Fruit fly (Drosophila melanogaster): Measurements from ENCODE around the gene cass.
A peak's percentile ranks its signal among the peaks of the same experiment; 100 is the strongest.

Gene cass

dm6 chr2L:17470630-17471029, 7.1 kb downstream of the cass start:
- TF ChIP-seq CG8478 (optimal IDR thresholded peaks at IDR 0.05) (no peak), CTCF (optimal IDR thresholded peaks at IDR 0.05) (no peak)

- TF ChIP-seq CG8478 (optimal IDR thresholded peaks at IDR 0.05) = no peak
- no peak for TF ChIP-seq CTCF (optimal IDR thresholded peaks at IDR 0.05)
These were observed 10.7 kb downstream of the cass start for dm6 chr2L:17466950-17467349.

- TF ChIP-seq CTCF (optimal IDR thresholded peaks at IDR 0.05) = peak; percentile 48 to 54
- TF ChIP-seq CG8478 (optimal IDR thresholded peaks at IDR 0.05) = no peak
These were observed 11.6 kb downstream of the cass start for dm6 chr2L:17465915-17466677.

- no peak for TF ChIP-seq CG8478 (optimal IDR thresholded peaks at IDR 0.05)
- TF ChIP-seq CTCF (optimal IDR thresholded peaks at IDR 0.05) = no peak
These were observed 19.7 kb downstream of the cass start, which contains the start of gene CG18563 for dm6 chr2L:17457944-17458343. CG18563 (minus strand) TSS chr2L:17458044.

DNA sequence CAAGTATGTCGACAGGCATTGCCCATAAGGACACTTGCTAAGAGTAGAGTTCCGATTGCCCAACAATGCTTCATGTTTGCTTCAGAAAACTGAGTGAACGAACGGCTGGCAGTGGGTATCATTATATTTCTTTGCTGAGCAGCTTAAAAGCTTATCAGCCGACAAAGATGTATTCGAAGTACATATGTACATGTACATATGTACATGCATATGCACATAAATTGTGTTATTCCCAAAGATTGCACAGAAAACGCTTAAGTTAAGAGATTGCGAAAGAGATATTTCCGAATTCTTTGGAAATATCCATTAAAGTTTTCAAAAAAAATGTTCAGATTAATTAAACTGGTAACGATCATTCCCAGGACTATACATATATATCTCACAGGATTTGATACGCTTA, 21.9 kb downstream of the cass start, which contains the start of gene SPH93:
Gene SPH93 (minus strand): TSS at position 101 of the 400 bp plus-strand sequence.
- TF ChIP-seq CTCF (optimal IDR thresholded peaks at IDR 0.05) = no peak
- no peak for TF ChIP-seq CG8478 (optimal IDR thresholded peaks at IDR 0.05)

DNA sequence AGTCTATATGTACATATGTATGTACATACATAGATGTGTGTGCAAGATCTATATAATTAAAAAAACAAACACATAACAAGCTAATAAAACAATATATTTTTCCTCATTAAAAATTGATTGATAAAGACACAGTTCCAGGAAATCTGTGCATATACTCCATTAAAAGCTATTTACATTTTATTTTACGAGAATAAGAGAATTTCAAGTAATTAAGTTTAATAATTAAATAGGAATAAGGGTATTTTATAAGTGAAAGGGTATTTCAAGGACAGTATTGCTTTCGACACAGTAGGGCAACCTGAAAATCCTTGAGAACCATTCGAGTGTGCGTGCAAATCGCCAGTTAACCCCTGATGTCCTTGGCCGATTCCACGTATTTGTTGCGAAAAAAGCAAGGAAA, 25.1 kb downstream of the cass start, which contains the start of gene CG5050:
Gene CG5050 (plus strand): TSS at position 301 of the 400 bp plus-strand sequence.
- TF ChIP-seq CTCF (optimal IDR thresholded peaks at IDR 0.05) = no peak
- TF ChIP-seq CG8478 (optimal IDR thresholded peaks at IDR 0.05) = no peak

DNA sequence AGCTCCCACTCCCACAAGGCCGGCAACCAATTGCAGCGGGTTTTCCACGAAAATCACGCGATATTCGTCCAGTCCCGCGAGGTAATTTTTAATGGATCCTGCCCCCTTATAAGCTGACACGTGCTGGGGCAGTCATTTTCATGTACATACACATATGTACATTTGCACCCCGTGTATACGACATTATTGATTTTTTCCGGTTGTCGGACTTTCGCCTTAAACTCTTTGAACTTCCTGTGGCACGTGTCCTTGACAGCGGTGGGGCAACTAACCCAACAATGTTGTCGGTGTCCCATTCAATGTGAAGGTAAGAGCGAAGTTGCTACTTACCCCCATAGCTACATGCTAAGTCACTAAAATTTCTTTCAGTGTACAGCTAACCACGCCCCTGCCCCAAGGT, 25.6 kb downstream of the cass start:
- no peak for TF ChIP-seq CG8478 (optimal IDR thresholded peaks at IDR 0.05)
- TF ChIP-seq CTCF (optimal IDR thresholded peaks at IDR 0.05) = no peak

- no peak for TF ChIP-seq CTCF (optimal IDR thresholded peaks at IDR 0.05)
- no peak for TF ChIP-seq CG8478 (optimal IDR thresholded peaks at IDR 0.05)
These were observed 26.9 kb downstream of the cass start for dm6 chr2L:17450505-17451415.

dm6 chr2L:17449608-17450504, 27.8 kb downstream of the cass start, which contains the start of gene dl:
dl (minus strand) TSS chr2L:17450364.
- no peak for TF ChIP-seq CTCF (optimal IDR thresholded peaks at IDR 0.05)
- TF ChIP-seq CG8478 (optimal IDR thresholded peaks at IDR 0.05) = no peak

DNA sequence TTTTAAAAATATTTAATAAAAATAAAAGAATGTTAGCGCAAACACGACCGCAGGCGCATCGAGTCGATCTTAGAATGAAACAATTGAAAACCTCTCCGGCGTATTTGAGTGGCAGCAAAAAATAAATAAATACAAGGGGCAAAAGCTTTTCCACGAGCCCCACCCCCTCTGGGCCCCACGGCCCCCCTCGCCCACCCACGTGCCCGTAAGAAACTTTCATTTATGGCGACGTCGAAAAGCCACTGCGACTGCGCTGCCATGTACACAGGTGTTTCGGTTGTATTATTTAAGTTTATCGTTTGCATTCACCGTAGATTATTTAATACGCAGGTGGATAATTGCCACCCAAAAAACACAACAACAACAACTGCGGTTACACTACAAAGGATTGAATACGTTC, 29.3 kb downstream of the cass start:
- TF ChIP-seq CTCF (optimal IDR thresholded peaks at IDR 0.05) (no peak), CG8478 (optimal IDR thresholded peaks at IDR 0.05) (no peak)

- no peak for TF ChIP-seq CG8478 (optimal IDR thresholded peaks at IDR 0.05)
- TF ChIP-seq CTCF (optimal IDR thresholded peaks at IDR 0.05) = no peak
These were observed 30.6 kb downstream of the cass start for dm6 chr2L:17447071-17447470.

- TF ChIP-seq CTCF (optimal IDR thresholded peaks at IDR 0.05) = no peak
- TF ChIP-seq CG8478 (optimal IDR thresholded peaks at IDR 0.05) = no peak
These were observed 40.1 kb downstream of the cass start for dm6 chr2L:17437594-17437993.

DNA sequence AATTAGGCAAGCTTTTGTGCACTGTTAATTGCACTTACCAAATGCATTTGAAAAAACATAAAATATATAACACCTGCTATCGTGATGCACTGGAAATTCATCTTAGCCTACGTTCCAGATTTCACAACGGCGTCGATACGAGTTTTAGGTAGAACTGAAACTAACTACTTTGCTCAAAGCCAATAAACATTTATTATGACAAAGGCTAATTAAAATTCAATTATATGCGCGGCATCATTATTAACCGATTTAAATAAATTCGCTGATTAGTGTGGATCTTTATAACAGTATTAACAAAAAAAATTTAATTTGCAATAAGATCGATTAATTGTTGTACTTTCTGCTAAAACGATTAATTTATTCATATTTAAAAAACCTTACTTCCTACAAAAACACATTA, 41.2 kb downstream of the cass start, which contains the start of gene CG33928:
Gene CG33928 (minus strand): TSS at position 101 of the 400 bp plus-strand sequence.
- TF ChIP-seq CG8478 (optimal IDR thresholded peaks at IDR 0.05) (no peak), CTCF (optimal IDR thresholded peaks at IDR 0.05) (no peak)
